Comparison of ENCODE assay signal across 1 fruit fly cellular context in the genomic region with DNA sequence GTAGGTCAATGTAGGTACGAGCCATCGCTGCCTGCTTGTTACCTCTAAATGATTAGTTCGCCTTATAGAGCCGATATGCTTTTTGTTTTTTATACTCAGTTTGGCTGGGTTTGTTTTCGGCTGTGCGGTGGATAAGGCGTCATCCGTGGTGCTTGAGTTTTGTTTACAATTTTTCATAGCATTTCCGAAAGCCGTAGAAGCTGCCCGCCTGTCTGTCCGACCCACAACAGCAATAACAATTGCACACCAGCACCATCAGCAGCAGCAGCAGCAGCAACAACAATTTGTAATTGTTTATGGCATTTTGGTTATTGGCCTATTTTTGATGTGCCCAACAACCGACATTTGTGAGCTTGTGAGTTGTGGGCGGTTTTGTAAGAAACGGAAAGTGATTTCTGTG.
TF ChIP-seq lines count a peak whose summit lies in the region.

No protein-coding gene starts in this region.

TF ChIP-seq in whole organism, embryonic, 481 proteins besides CTCF, POLR2A, EP300 and RAD21 (continued from another document):
- TF ChIP-seq CG10543 (GFP tag; optimal IDR thresholded peaks at IDR 0.05; lab: Kevin White, UChicago) (no peak), row (GFP tag; IDR thresholded peaks at IDR 0.05; lab: Robert Waterston, UW) (no peak), lola (GFP tag; optimal IDR thresholded peaks at IDR 0.05; lab: Kevin White, UChicago) (no peak), Dip2 (GFP tag; IDR thresholded peaks at IDR 0.05; lab: Robert Waterston, UW) (no peak), HLH4C (GFP tag; IDR thresholded peaks at IDR 0.05; lab: Robert Waterston, UW; ENCODE audit: partially characterized antibody) (no peak), D (optimal IDR thresholded peaks at IDR 0.05; lab: Kevin White, UChicago) (no peak), D (GFP tag; optimal IDR thresholded peaks at IDR 0.05; lab: Kevin White, UChicago) (no peak), CG7556 (GFP tag; optimal IDR thresholded peaks at IDR 0.05; lab: Kevin White, UChicago) (no peak), gsb (GFP tag; IDR thresholded peaks at IDR 0.05; lab: Robert Waterston, UW) (no peak), ac (GFP tag; optimal IDR thresholded peaks at IDR 0.05; lab: Kevin White, UChicago) (no peak), CG15601 (tag; optimal IDR thresholded peaks at IDR 0.05; lab: Kevin White, UChicago) (no peak), NK7.1 (GFP tag; optimal IDR thresholded peaks at IDR 0.05; lab: Kevin White, UChicago) (no peak), CG15696 (tag; optimal IDR thresholded peaks at IDR 0.05; lab: Kevin White, UChicago) (no peak), Trl (optimal IDR thresholded peaks at IDR 0.05; lab: Kevin White, UChicago) (no peak), Trl (GFP tag; optimal IDR thresholded peaks at IDR 0.05; lab: Kevin White, UChicago) (no peak), zf30C (GFP tag; optimal IDR thresholded peaks at IDR 0.05; lab: Kevin White, UChicago) (no peak), CG14710 (tag; optimal IDR thresholded peaks at IDR 0.05; lab: Kevin White, UChicago) (no peak), CG2199 (GFP tag; IDR thresholded peaks at IDR 0.05; lab: Robert Waterston, UW) (peak; percentile 81; the same call in 2 of the 3 replicates), tna (GFP tag; IDR thresholded peaks at IDR 0.05; lab: Robert Waterston, UW; ENCODE audit: partially characterized antibody) (no peak), CG13296 (GFP tag; optimal IDR thresholded peaks at IDR 0.05; lab: Kevin White, UChicago) (no peak), CG14965 (GFP tag; optimal IDR thresholded peaks at IDR 0.05; lab: Kevin White, UChicago; ENCODE audit: borderline replicate concordance) (no peak), disco-r (GFP tag; optimal IDR thresholded peaks at IDR 0.05; lab: Kevin White, UChicago) (no peak), Fer3 (tag; optimal IDR thresholded peaks at IDR 0.05; lab: Kevin White, UChicago) (no peak), CG10267 (tag; optimal IDR thresholded peaks at IDR 0.05; lab: Kevin White, UChicago) (no peak), bsh (GFP tag; optimal IDR thresholded peaks at IDR 0.05; lab: Kevin White, UChicago) (no peak), salm (tag; optimal IDR thresholded peaks at IDR 0.05; lab: Kevin White, UChicago) (peak; percentile 6), CG34224 (GFP tag; IDR thresholded peaks at IDR 0.05; lab: Robert Waterston, UW; ENCODE audit: partially characterized antibody) (no peak), Chrac-16 (GFP tag; optimal IDR thresholded peaks at IDR 0.05; lab: Kevin White, UChicago) (no peak)
